Worm (Caenorhabditis elegans) whole organism, late embryonic: ENCODE data around the gene btb-16.

ENCODE experiments used
- F13H6.1 ChIP-seq: sonication (generic microtip); optimal IDR thresholded peaks from 2 replicates; lab custom pipeline; 2016; ENCODE audit warnings: missing genetic modification characterization, missing compliant biosample characterization
- ceh-48 ChIP-seq: sonication (generic microtip); optimal IDR thresholded peaks from 2 replicates; lab custom pipeline; 2016; ENCODE audit warnings: missing genetic modification characterization, inconsistent platforms, missing compliant biosample characterization
- elt-4 ChIP-seq: sonication (generic microtip); optimal IDR thresholded peaks from 2 replicates; lab custom pipeline; 2016; ENCODE audit warnings: missing genetic modification characterization, missing compliant biosample characterization
- ets-4 ChIP-seq: sonication (generic microtip); optimal IDR thresholded peaks from 2 replicates; lab custom pipeline; 2016; ENCODE audit warnings: missing genetic modification characterization, missing compliant biosample characterization
- lin-11 ChIP-seq: fragments of 200-800 bp; sonication (Bioruptor generic); optimal IDR thresholded peaks from 2 replicates; lab custom pipeline; 2018; ENCODE audit warnings: mild to moderate bottlenecking, missing genetic modification characterization, missing compliant biosample characterization
- pag-3 ChIP-seq: sonication (generic microtip); optimal IDR thresholded peaks from 2 replicates; lab custom pipeline; 2016; ENCODE audit warnings: missing compliant biosample characterization, missing genetic modification characterization, borderline replicate concordance
- sox-4 ChIP-seq: sonication (generic microtip); optimal IDR thresholded peaks from 2 replicates; lab custom pipeline; 2017; ENCODE audit warnings: mild to moderate bottlenecking, missing genetic modification characterization, inconsistent platforms, missing compliant biosample characterization
- ztf-16 ChIP-seq: sonication (generic microtip); optimal IDR thresholded peaks from 2 replicates; lab custom pipeline; 2017; ENCODE audit warnings: missing genetic modification characterization, missing compliant biosample characterization

DNA sequence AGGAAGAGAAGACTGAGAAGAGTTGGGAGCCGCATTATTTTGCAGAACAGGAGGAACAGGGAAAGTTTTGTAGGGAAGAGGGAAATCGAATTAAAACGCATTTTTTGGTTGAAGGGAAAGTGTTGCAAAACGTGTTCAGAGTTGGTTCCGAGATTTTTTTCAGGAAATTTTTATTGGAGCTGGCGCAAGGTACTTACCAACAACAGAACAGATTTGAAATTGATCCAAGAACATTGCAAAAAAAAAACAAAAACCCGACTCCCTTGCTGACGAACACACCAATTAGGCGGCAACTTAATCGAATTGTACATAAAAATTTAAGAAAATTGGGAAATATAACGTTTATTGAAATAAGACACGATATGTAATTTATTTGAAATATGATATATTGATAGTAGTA, 41.9 kb downstream of the btb-16 start, which contains the start of gene F14D2.7:
- TF ChIP-seq lin-11 (no peak), ceh-48 (tag; lab: Kevin White, UChicago) (no peak), sox-4 (tag; lab: Kevin White, UChicago) (no peak), F13H6.1 (tag; lab: Kevin White, UChicago) (no peak), ztf-16 (tag; lab: Kevin White, UChicago) (no peak), ets-4 (tag; lab: Kevin White, UChicago) (no peak), pag-3 (tag; lab: Kevin White, UChicago) (no peak), elt-4 (tag; lab: Kevin White, UChicago) (no peak)
